Fruit fly (Drosophila melanogaster): ENCODE measurements around the gene Kdm3.

- TF ChIP-seq Sin3A (optimal IDR thresholded peaks at IDR 0.05) (no peak), insv (optimal IDR thresholded peaks at IDR 0.05) (no peak)
Measured at dm6 chr3R:9499238-9499637, 16.6 kb upstream of the Kdm3 start.
